Fruit fly (Drosophila melanogaster): ENCODE data around the gene lectin-33A.

- TF ChIP-seq Mnt (GFP tag; optimal IDR thresholded peaks at IDR 0.05), result peak; percentile 16
- TF ChIP-seq tj (GFP tag; optimal IDR thresholded peaks at IDR 0.05), result no peak
- TF ChIP-seq CG33017 (tag; optimal IDR thresholded peaks at IDR 0.05), result peak; percentile 70
- no peak for TF ChIP-seq CG1620 (GFP tag; optimal IDR thresholded peaks at IDR 0.05)
- peak; percentile 56 for TF ChIP-seq CG5204 (GFP tag; optimal IDR thresholded peaks at IDR 0.05)
- TF ChIP-seq toe (GFP tag; optimal IDR thresholded peaks at IDR 0.05), result peak; percentile 27
- peak; percentile 34 for TF ChIP-seq pad (GFP tag; optimal IDR thresholded peaks at IDR 0.05)
- peak; percentile 91 for TF ChIP-seq cic (GFP tag; optimal IDR thresholded peaks at IDR 0.05)
- TF ChIP-seq ovo (GFP tag; optimal IDR thresholded peaks at IDR 0.05), result peak; percentile 50
- peak; percentile 65 for TF ChIP-seq Crg-1 (GFP tag; optimal IDR thresholded peaks at IDR 0.05)
- peak; percentile 89 for TF ChIP-seq kay (GFP tag; ENCODE audit: borderline replicate concordance)
Observed at dm6 chr2L:11044678-11045466, 43.0 kb downstream of the lectin-33A start.

All from whole organism, adult.